Worm (Caenorhabditis elegans) whole organism, L4 larva: ENCODE data around the gene ani-3.
A peak's percentile ranks its signal among the peaks of the same experiment; 100 is the strongest.

Experiments
- D1046.2 ChIP-seq: fragments of 200-800 bp; sonication (Bioruptor generic); IDR thresholded peaks from 2 replicates; pipeline ENCODE4 v1.3.6; 2022; ENCODE audit warnings: missing genetic modification characterization, missing compliant biosample characterization
- F10B5.3 ChIP-seq: sonication (generic microtip); optimal IDR thresholded peaks from 2 replicates; lab custom pipeline; 2016; ENCODE audit warnings: mild to moderate bottlenecking, missing genetic modification characterization, missing compliant biosample characterization
- F26F4.8 ChIP-seq: fragments of 200-800 bp; sonication (Bioruptor generic); conservative IDR thresholded peaks from 2 replicates; pipeline ENCODE4 v1.3.6; 2022; ENCODE audit warnings: missing genetic modification characterization, missing compliant biosample characterization
- F44E2.7 ChIP-seq: fragments of 200-800 bp; sonication (Bioruptor generic); IDR thresholded peaks from 2 replicates; pipeline ENCODE4 v2.1.2; 2022; ENCODE audit warnings: missing genetic modification characterization, missing compliant biosample characterization
- F49E8.2 ChIP-seq: sonication (generic microtip); optimal IDR thresholded peaks from 2 replicates; lab custom pipeline; 2016; ENCODE audit warnings: missing compliant biosample characterization, mild to moderate bottlenecking, missing genetic modification characterization, borderline replicate concordance
- R02D3.7 ChIP-seq: fragments of 150-350 bp; sonication (generic microtip); optimal IDR thresholded peaks from 3 replicates; lab custom pipeline; 2014; ENCODE audit warnings: missing biosample characterization, missing genetic modification characterization
- Y5F2A.4 ChIP-seq: fragments of 200-800 bp; sonication (Bioruptor generic); optimal IDR thresholded peaks from 2 replicates; lab custom pipeline; 2018; ENCODE audit warnings: mild to moderate bottlenecking, missing genetic modification characterization, missing compliant biosample characterization
- Y75B8A.6 ChIP-seq: fragments of 200-800 bp; sonication (Bioruptor generic); IDR thresholded peaks from 2 replicates; pipeline ENCODE4 v1.3.6; 2022; ENCODE audit warnings: missing genetic modification reagents, missing genetic modification characterization, missing compliant biosample characterization
- ZK546.5 ChIP-seq, 2 experiments: sonication (generic microtip); optimal IDR thresholded peaks; 2 replicates each; lab custom pipeline; 2017; ENCODE audit warnings: missing biosample characterization in 2 of 2, missing genetic modification characterization in 2 of 2
- aha-1 ChIP-seq: fragments of 150-350 bp; peaks from one replicate; lab custom pipeline; 2014; ENCODE audit warnings: missing biosample characterization, missing genetic modification characterization
- aly-2 ChIP-seq: sonication (generic microtip); optimal IDR thresholded peaks from 2 replicates; lab custom pipeline; 2018; ENCODE audit warnings: missing biosample characterization, missing genetic modification characterization
- attf-4 ChIP-seq: sonication (generic microtip); optimal IDR thresholded peaks from 3 replicates; lab custom pipeline; 2017; ENCODE audit warnings: missing biosample characterization, missing genetic modification characterization
- ceh-44 ChIP-seq: fragments of 200-800 bp; sonication (Bioruptor generic); IDR thresholded peaks from 2 replicates; pipeline ENCODE4 v1.3.6; 2022; ENCODE audit warnings: missing genetic modification reagents, missing genetic modification characterization, missing compliant biosample characterization
- ceh-62 ChIP-seq: sonication (generic microtip); optimal IDR thresholded peaks from 2 replicates; lab custom pipeline; 2017; ENCODE audit warnings: missing biosample characterization, missing genetic modification characterization
- daf-12 ChIP-seq: fragments of 150-350 bp; optimal IDR thresholded peaks from 2 replicates; lab custom pipeline; 2014; ENCODE audit warnings: missing biosample characterization, missing genetic modification reagents, missing genetic modification characterization
- dmd-6 ChIP-seq: fragments of 200-800 bp; sonication (Bioruptor generic); IDR thresholded peaks from 2 replicates; pipeline ENCODE4 v1.3.6; 2022; ENCODE audit warnings: missing genetic modification reagents, missing genetic modification characterization, missing compliant biosample characterization
- dmd-8 ChIP-seq: fragments of 200-800 bp; sonication (Bioruptor generic); IDR thresholded peaks from 2 replicates; pipeline ENCODE4 v1.3.6; 2022; ENCODE audit warnings: missing genetic modification characterization, missing compliant biosample characterization
- dmd-9 ChIP-seq: fragments of 200-800 bp; sonication (Bioruptor generic); IDR thresholded peaks from 2 replicates; pipeline ENCODE4 v1.3.6; 2022; ENCODE audit warnings: missing genetic modification reagents, missing genetic modification characterization, missing compliant biosample characterization
- duxl-1 ChIP-seq: sonication (generic microtip); optimal IDR thresholded peaks from 2 replicates; lab custom pipeline; 2016; ENCODE audit warnings: mild to moderate bottlenecking, missing genetic modification characterization, moderate library complexity, missing compliant biosample characterization; ENCODE audit not compliant: poor library complexity
- dve-1 ChIP-seq: sonication (generic microtip); optimal IDR thresholded peaks from 2 replicates; lab custom pipeline; 2017; ENCODE audit warnings: antibody characterized with exemption, mild to moderate bottlenecking, missing genetic modification characterization, missing compliant biosample characterization; ENCODE audit not compliant: insufficient read depth
- egl-27 ChIP-seq: sonication (generic microtip); optimal IDR thresholded peaks from 3 replicates; lab custom pipeline; 2017; ENCODE audit warnings: missing biosample characterization, missing genetic modification reagents, missing genetic modification characterization
- egl-43 ChIP-seq: fragments of 200-800 bp; sonication (Bioruptor generic); IDR thresholded peaks from 2 replicates; pipeline ENCODE4 v1.3.6; 2022; ENCODE audit warnings: missing genetic modification reagents, missing genetic modification characterization, missing compliant biosample characterization
- gei-8 ChIP-seq: fragments of 200-800 bp; sonication (Bioruptor generic); optimal IDR thresholded peaks from 2 replicates; lab custom pipeline; 2018; ENCODE audit warnings: mild to moderate bottlenecking, missing genetic modification characterization, missing compliant biosample characterization
- hlh-30 ChIP-seq: sonication (generic microtip); optimal IDR thresholded peaks from 2 replicates; lab custom pipeline; 2017; ENCODE audit warnings: antibody characterized with exemption, mild to moderate bottlenecking, missing genetic modification characterization, missing compliant biosample characterization; ENCODE audit not compliant: insufficient read depth
- hmg-1.1 ChIP-seq: fragments of 200-800 bp; sonication (Bioruptor generic); IDR thresholded peaks from 2 replicates; pipeline ENCODE4 v1.3.6; 2022; ENCODE audit warnings: missing genetic modification reagents, missing genetic modification characterization, missing compliant biosample characterization
- jun-1 ChIP-seq: fragments of 150-350 bp; optimal IDR thresholded peaks from 2 replicates; lab custom pipeline; 2014; ENCODE audit warnings: missing biosample characterization, missing genetic modification reagents, missing genetic modification characterization
- madf-9 ChIP-seq: fragments of 200-800 bp; sonication (Bioruptor generic); conservative IDR thresholded peaks from 2 replicates; pipeline ENCODE4 v1.3.6; 2022; ENCODE audit warnings: missing genetic modification reagents, missing genetic modification characterization, missing compliant biosample characterization
- mdl-1 ChIP-seq, 2 experiments: fragments of 150-350 bp in 1 of 2; sonication (generic microtip) in 1 of 2; optimal IDR thresholded peaks; 2 replicates each; lab custom pipeline; 2014 to 2017; ENCODE audit warnings: missing biosample characterization in 2 of 2, missing genetic modification characterization in 2 of 2
- mep-1 ChIP-seq: fragments of 150-350 bp; sonication (generic microtip); optimal IDR thresholded peaks from 3 replicates; lab custom pipeline; 2014; ENCODE audit warnings: missing biosample characterization, missing genetic modification characterization
- nhr-25 ChIP-seq: sonication (generic microtip); optimal IDR thresholded peaks from 2 replicates; lab custom pipeline; 2017; ENCODE audit warnings: missing genetic modification characterization, mild to moderate bottlenecking, missing compliant biosample characterization, antibody characterized with exemption, moderate library complexity, borderline replicate concordance; ENCODE audit not compliant: insufficient read depth
- nhr-48 ChIP-seq: sonication (generic microtip); optimal IDR thresholded peaks from 2 replicates; lab custom pipeline; 2016; ENCODE audit warnings: mild to moderate bottlenecking, missing genetic modification characterization, missing compliant biosample characterization
- sdz-12 ChIP-seq: fragments of 200-800 bp; sonication (Bioruptor generic); optimal IDR thresholded peaks from 2 replicates; lab custom pipeline; 2018; ENCODE audit warnings: mild to moderate bottlenecking, missing genetic modification characterization, missing compliant biosample characterization
- set-16 ChIP-seq: fragments of 200-800 bp; sonication (Bioruptor generic); IDR thresholded peaks from 2 replicates; pipeline ENCODE4 v1.3.6; 2022; ENCODE audit warnings: missing genetic modification reagents, missing genetic modification characterization, missing compliant biosample characterization
- tag-97 ChIP-seq: fragments of 200-800 bp; sonication (Bioruptor generic); IDR thresholded peaks from 2 replicates; pipeline ENCODE4 v1.3.6; 2022; ENCODE audit warnings: missing genetic modification characterization, missing compliant biosample characterization
- unc-62 ChIP-seq, 3 experiments: fragments of 150-350 bp in 1 of 3; sonication (generic microtip); optimal IDR thresholded peaks in 2 of 3; peaks in 1 of 3; 1 replicate in 1 of 3; 2 replicates in 2 of 3; lab custom pipeline; 2014 to 2017; ENCODE audit warnings: missing biosample characterization in 3 of 3, missing genetic modification characterization in 3 of 3, missing genetic modification reagents in 3 of 3, missing genotype in 1 of 3
- zip-11 ChIP-seq: fragments of 200-800 bp; sonication (Bioruptor generic); IDR thresholded peaks from 2 replicates; pipeline ENCODE4 v1.3.6; 2022; ENCODE audit warnings: missing genetic modification characterization, missing compliant biosample characterization
- ztf-7 ChIP-seq: fragments of 150-350 bp; optimal IDR thresholded peaks from 2 replicates; lab custom pipeline; 2014; ENCODE audit warnings: missing biosample characterization, missing genetic modification characterization

The ani-3 gene

DNA sequence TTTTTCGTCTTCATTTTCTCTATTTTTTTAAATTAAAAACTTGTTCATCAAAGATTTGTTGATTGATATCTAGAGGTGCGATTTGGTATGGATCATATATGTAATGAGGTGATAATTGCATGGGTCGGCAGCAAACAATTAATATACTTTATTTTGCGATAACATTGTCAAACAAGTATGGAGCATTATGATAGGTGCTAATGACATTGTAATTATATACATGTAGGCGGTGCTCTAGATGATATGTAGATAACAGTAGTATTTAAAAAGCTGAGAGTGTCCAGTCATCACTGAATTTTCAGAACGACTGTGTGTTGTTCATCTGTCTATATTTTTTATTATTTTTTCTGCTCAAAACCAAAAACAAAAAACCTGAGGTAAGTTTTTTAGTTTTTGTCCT, 32.7 kb downstream of the ani-3 start, which contains the start of gene Y116F11A.1:
Y116F11A.1 (plus strand) TSS at position 301 of the 400 bp plus-strand sequence.
- no peak for TF ChIP-seq aly-2 (tag; lab: Kevin White, UChicago)
- TF ChIP-seq dve-1 (tag; lab: Kevin White, UChicago): no peak
- TF ChIP-seq ceh-44 (GFP tag; lab: Robert Waterston, UW): no peak
- no peak for TF ChIP-seq egl-27 (tag; lab: Kevin White, UChicago)
- TF ChIP-seq mdl-1 (tag; optimal IDR thresholded peaks at IDR 0.05; lab: Kevin White, UChicago): no peak
- no peak for TF ChIP-seq hmg-1.1 (GFP tag; lab: Robert Waterston, UW)
- no peak for TF ChIP-seq ZK546.5 (tag; optimal IDR thresholded peaks at IDR 0.05; lab: Kevin White, UChicago)
- TF ChIP-seq duxl-1: no peak
- no peak for TF ChIP-seq mep-1 (tag; lab: Kevin White, UChicago)
- no peak for TF ChIP-seq nhr-48 (tag; lab: Kevin White, UChicago)

DNA sequence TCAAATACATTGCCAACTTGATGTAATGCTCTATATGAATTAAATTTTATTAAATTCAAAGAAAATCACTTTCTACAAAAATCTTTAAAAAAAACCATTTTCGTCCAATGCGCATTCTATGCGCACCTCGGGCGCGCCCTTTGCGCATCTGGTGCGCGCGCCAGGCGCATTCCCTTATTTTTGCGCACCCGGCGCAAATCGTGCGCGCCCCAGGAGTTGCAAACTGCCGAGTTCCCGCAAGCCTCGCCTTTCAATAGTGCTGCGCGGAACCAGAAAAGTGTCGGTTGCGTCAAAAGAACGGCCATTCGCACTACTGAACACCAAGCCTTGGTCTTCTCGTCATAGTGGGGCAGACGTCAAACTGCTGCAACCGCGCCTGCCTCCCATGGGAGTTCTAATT, 36.2 kb downstream of the ani-3 start:
- TF ChIP-seq egl-43 (GFP tag; lab: Robert Waterston, UW) (0 out of 2 replicates have a peak, but pooled peaks have one; percentile 32), jun-1 (tag; lab: Kevin White, UChicago) (no peak), set-16 (GFP tag; lab: Robert Waterston, UW) (peak; percentile 86), F49E8.2 (tag; lab: Kevin White, UChicago) (no peak), F26F4.8 (GFP tag; lab: Robert Waterston, UW) (0 out of 2 replicates have a peak, but pooled peaks have one; percentile 7), nhr-25 (no peak)

DNA sequence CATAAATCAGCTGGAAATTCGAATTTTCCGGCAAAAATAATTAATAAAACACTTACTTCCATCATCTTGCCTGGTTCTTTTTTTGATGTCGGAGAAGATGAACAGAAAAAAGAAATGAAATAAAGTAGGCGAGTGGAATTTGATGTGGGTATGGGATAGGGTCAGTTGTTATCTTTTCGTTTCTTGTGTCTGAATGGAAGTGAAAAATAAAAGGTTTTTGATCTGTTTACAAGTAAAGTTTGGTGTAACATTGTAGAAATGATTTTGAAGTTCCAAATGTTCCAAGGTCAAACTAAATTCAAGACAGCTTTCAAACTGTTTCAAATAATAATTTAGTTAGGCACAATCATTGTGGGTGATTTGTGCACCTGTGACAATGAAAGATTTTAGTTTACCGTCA, 39.9 kb downstream of the ani-3 start, which contains the start of gene W04E12.7:
W04E12.7 (minus strand) TSS at position 101 of the 400 bp plus-strand sequence.
- TF ChIP-seq ceh-62 (no peak), aha-1 (peak; percentile 1), tag-97 (no peak), dmd-8 (GFP tag; lab: Robert Waterston, UW) (no peak), Y5F2A.4 (no peak)

DNA sequence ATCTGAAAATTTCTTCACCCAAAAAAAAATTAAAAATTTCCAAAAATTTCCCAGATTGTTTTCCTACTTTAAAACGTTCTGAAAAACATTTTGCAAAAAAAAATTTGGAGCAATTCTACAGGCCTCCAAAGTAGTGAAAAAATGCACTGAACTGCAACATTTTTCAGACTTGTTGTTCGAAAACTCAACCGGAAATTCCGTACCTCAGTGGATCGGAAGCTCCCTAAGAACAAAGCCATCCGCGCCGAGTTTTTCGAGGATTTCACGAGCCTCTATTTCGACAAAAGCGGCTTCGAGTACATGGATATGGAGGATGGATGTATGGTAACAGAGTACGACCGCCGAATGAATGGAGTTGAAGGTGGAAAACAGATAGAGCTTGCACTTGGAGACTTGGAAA, 40.6 kb downstream of the ani-3 start, which contains the start of gene fbxa-131:
fbxa-131 (plus strand) TSS at position 301 of the 400 bp plus-strand sequence.
- TF ChIP-seq dmd-6 (GFP tag; lab: Robert Waterston, UW) (no peak), aly-2 (tag; lab: Kevin White, UChicago) (no peak), F10B5.3 (tag; lab: Kevin White, UChicago) (no peak), attf-4 (tag; lab: Kevin White, UChicago) (no peak), mdl-1 (tag; optimal IDR thresholded peaks at IDR 0.05; lab: Kevin White, UChicago) (no peak), dmd-9 (GFP tag; lab: Robert Waterston, UW) (no peak), zip-11 (GFP tag; lab: Robert Waterston, UW) (no peak), F44E2.7 (GFP tag; lab: Robert Waterston, UW) (no peak), unc-62 (GFP tag; optimal IDR thresholded peaks at IDR 0.05 in 1 of 2; lab: Kevin White, UChicago) (no peak), unc-62 (tag; optimal IDR thresholded peaks at IDR 0.05; lab: Kevin White, UChicago) (no peak), daf-12 (no peak), hlh-30 (no peak), R02D3.7 (tag; lab: Kevin White, UChicago) (no peak), ztf-7 (no peak), sdz-12 (GFP tag; lab: Kevin White, UChicago) (no peak), D1046.2 (GFP tag; lab: Robert Waterston, UW) (no peak), tag-97 (no peak), ceh-62 (no peak), Y75B8A.6 (GFP tag; lab: Robert Waterston, UW) (no peak), madf-9 (no peak), gei-8 (no peak)
